ENCODE assay signal across 1 fruit fly cellular context in the genomic region with DNA sequence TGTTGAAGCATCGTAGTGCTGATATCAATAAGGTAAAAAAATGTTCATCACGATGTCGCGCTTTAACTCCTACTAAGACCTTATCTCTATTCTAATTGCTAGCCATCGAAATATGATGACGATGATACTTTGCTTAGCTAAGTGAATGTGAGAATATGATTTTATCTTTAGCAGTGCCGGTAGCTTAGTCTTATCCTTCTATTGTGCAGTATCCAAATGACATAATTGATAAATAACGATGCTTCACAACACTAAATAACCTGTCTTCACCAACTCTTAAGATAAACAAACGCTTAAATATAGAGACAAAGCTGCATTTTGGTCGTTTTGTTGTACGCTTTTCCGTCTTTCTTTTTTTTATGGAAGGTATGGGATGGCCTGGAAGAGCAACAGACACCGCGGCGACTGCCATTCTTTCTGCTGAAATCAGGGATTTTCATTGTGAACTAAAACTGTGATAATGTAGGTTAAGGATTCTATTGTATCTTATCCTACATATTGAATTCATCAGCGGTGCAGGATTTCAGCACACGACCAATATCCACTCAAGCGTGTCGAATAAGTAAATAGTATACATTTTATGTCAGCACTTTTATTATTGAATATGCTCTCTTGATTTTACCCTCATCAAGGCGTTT.
A peak's percentile ranks its signal among the peaks of the same experiment; 100 is the strongest.
TF ChIP-seq lines count a peak whose summit lies in the region.

No protein-coding gene starts in this region.

TF ChIP-seq in whole organism, embryonic, 481 proteins besides CTCF, POLR2A, EP300 and RAD21 (continued from another document and continues in another):
- TF ChIP-seq CG17802 (tag; optimal IDR thresholded peaks at IDR 0.05; lab: Kevin White, UChicago) (peak; percentile 97), HmgD (GFP tag; optimal IDR thresholded peaks at IDR 0.05; lab: Kevin White, UChicago) (no peak), CG13624 (GFP tag; optimal IDR thresholded peaks at IDR 0.05; lab: Kevin White, UChicago) (no peak), CG18599 (GFP tag; optimal IDR thresholded peaks at IDR 0.05; lab: Kevin White, UChicago) (no peak), H2.0 (GFP tag; IDR thresholded peaks at IDR 0.05; lab: Robert Waterston, UW) (no peak), eve (GFP tag; optimal IDR thresholded peaks at IDR 0.05; lab: Kevin White, UChicago) (no peak), CG8281 (tag; optimal IDR thresholded peaks at IDR 0.05; lab: Kevin White, UChicago) (no peak), CG17359 (tag; optimal IDR thresholded peaks at IDR 0.05; lab: Kevin White, UChicago) (no peak), zfh1 (GFP tag; IDR thresholded peaks at IDR 0.05; lab: Robert Waterston, UW) (no peak), CG12769 (tag; optimal IDR thresholded peaks at IDR 0.05; lab: Kevin White, UChicago) (no peak), HmgZ (tag; optimal IDR thresholded peaks at IDR 0.05; lab: Kevin White, UChicago) (no peak), Abd-B (GFP tag; optimal IDR thresholded peaks at IDR 0.05; lab: Kevin White, UChicago) (peak; percentile 53), Gug (GFP tag; IDR thresholded peaks at IDR 0.05; lab: Robert Waterston, UW) (no peak), Bteb2 (GFP tag; optimal IDR thresholded peaks at IDR 0.05; lab: Kevin White, UChicago) (no peak), CG33557 (GFP tag; optimal IDR thresholded peaks at IDR 0.05; lab: Kevin White, UChicago) (no peak), pzg (GFP tag; optimal IDR thresholded peaks at IDR 0.05; lab: Kevin White, UChicago) (peak; percentile 43), Chrac-16 (GFP tag; optimal IDR thresholded peaks at IDR 0.05; lab: Kevin White, UChicago) (no peak), CG2199 (GFP tag; IDR thresholded peaks at IDR 0.05; lab: Robert Waterston, UW) (no peak), abd-A (tag; optimal IDR thresholded peaks at IDR 0.05; lab: Kevin White, UChicago) (no peak), tll (GFP tag; optimal IDR thresholded peaks at IDR 0.05; lab: Kevin White, UChicago) (peak in 1 of 2 experiments; percentile 13), gsb-n (tag; optimal IDR thresholded peaks at IDR 0.05; lab: Kevin White, UChicago) (no peak), corto (GFP tag; optimal IDR thresholded peaks at IDR 0.05; lab: Kevin White, UChicago) (no peak), CG32767 (GFP tag; IDR thresholded peaks at IDR 0.05; lab: Robert Waterston, UW) (no peak), sr (GFP tag; IDR thresholded peaks at IDR 0.05; lab: Robert Waterston, UW) (no peak), Fer3 (tag; optimal IDR thresholded peaks at IDR 0.05; lab: Kevin White, UChicago) (no peak), PHDP (tag; optimal IDR thresholded peaks at IDR 0.05; lab: Kevin White, UChicago) (no peak), slou (GFP tag; optimal IDR thresholded peaks at IDR 0.05; lab: Kevin White, UChicago) (no peak), CG11085 (GFP tag; IDR thresholded peaks at IDR 0.05; lab: Robert Waterston, UW) (no peak), slbo (GFP tag; IDR thresholded peaks at IDR 0.05; lab: Robert Waterston, UW) (no peak; the same call in 1 of the 2 replicates), unpg (GFP tag; optimal IDR thresholded peaks at IDR 0.05; lab: Kevin White, UChicago) (no peak), CG15011 (GFP tag; optimal IDR thresholded peaks at IDR 0.05; lab: Kevin White, UChicago) (no peak), dan (GFP tag; IDR thresholded peaks at IDR 0.05; lab: Robert Waterston, UW) (no peak), Myb (GFP tag; optimal IDR thresholded peaks at IDR 0.05; lab: Kevin White, UChicago) (no peak), CG10321 (GFP tag; IDR thresholded peaks at IDR 0.05; lab: Robert Waterston, UW) (no peak), CG32532 (GFP tag; IDR thresholded peaks at IDR 0.05; lab: Robert Waterston, UW) (no peak), dimm (GFP tag; IDR thresholded peaks at IDR 0.05; lab: Robert Waterston, UW) (no peak), usp (GFP tag; optimal IDR thresholded peaks at IDR 0.05; lab: Kevin White, UChicago) (no peak), scrt (GFP tag; optimal IDR thresholded peaks at IDR 0.05; lab: Kevin White, UChicago) (no peak), CG10565 (GFP tag; optimal IDR thresholded peaks at IDR 0.05; lab: Kevin White, UChicago) (no peak), CG8089 (GFP tag; optimal IDR thresholded peaks at IDR 0.05; lab: Kevin White, UChicago) (peak; percentile 76), Lhr (GFP tag; optimal IDR thresholded peaks at IDR 0.05; lab: Kevin White, UChicago) (peak; percentile 90), Rx (GFP tag; IDR thresholded peaks at IDR 0.05; lab: Robert Waterston, UW) (no peak), CG1024 (GFP tag; IDR thresholded peaks at IDR 0.05; lab: Robert Waterston, UW) (peak; percentile 99), CG11695 (GFP tag; IDR thresholded peaks at IDR 0.05; lab: Robert Waterston, UW) (no peak), CG12219 (GFP tag; optimal IDR thresholded peaks at IDR 0.05; lab: Kevin White, UChicago) (no peak), fd96Cb (tag; optimal IDR thresholded peaks at IDR 0.05; lab: Kevin White, UChicago) (no peak), ttk (GFP tag; IDR thresholded peaks at IDR 0.05; lab: Robert Waterston, UW) (no peak), CG7357 (GFP tag; IDR thresholded peaks at IDR 0.05; lab: Robert Waterston, UW) (peak; percentile 98), grau (tag; optimal IDR thresholded peaks at IDR 0.05; lab: Kevin White, UChicago) (no peak), CG12155 (GFP tag; optimal IDR thresholded peaks at IDR 0.05; lab: Kevin White, UChicago) (no peak), ems (GFP tag; optimal IDR thresholded peaks at IDR 0.05; lab: Kevin White, UChicago) (no peak), CG8359 (GFP tag; optimal IDR thresholded peaks at IDR 0.05; lab: Kevin White, UChicago; ENCODE audit: borderline replicate concordance) (no peak), lov (optimal IDR thresholded peaks at IDR 0.05; lab: Kevin White, UChicago) (no peak), lov (GFP tag; IDR thresholded peaks at IDR 0.05; lab: Robert Waterston, UW) (no peak), Ptx1 (GFP tag; IDR thresholded peaks at IDR 0.05; lab: Robert Waterston, UW) (no peak), fru (optimal IDR thresholded peaks at IDR 0.05; lab: Kevin White, UChicago) (no peak), CHES-1-like (GFP tag; optimal IDR thresholded peaks at IDR 0.05; lab: Kevin White, UChicago) (no peak), Pdp1 (GFP tag; optimal IDR thresholded peaks at IDR 0.05; lab: Kevin White, UChicago) (peak in 1 of 2 experiments; percentile 66), sob (GFP tag; IDR thresholded peaks at IDR 0.05; lab: Robert Waterston, UW) (no peak; the same call in 1 of the 2 replicates), sens (GFP tag; lab: Kevin White, UChicago) (no peak), Kr (GFP tag; optimal IDR thresholded peaks at IDR 0.05; lab: Kevin White, UChicago) (no peak), HLHmδ (GFP tag; optimal IDR thresholded peaks at IDR 0.05; lab: Kevin White, UChicago) (no peak), CG6854 (GFP tag; optimal IDR thresholded peaks at IDR 0.05; lab: Kevin White, UChicago) (no peak), CG17829 (tag; optimal IDR thresholded peaks at IDR 0.05; lab: Kevin White, UChicago) (no peak), CG31441 (GFP tag; IDR thresholded peaks at IDR 0.05; lab: Robert Waterston, UW) (no peak), gce (GFP tag; IDR thresholded peaks at IDR 0.05; lab: Robert Waterston, UW) (no peak), lmd (GFP tag; IDR thresholded peaks at IDR 0.05; lab: Robert Waterston, UW) (no peak), klu (GFP tag; IDR thresholded peaks at IDR 0.05; lab: Robert Waterston, UW) (no peak), cas (GFP tag; IDR thresholded peaks at IDR 0.05; lab: Robert Waterston, UW) (no peak), nerfin-2 (GFP tag; IDR thresholded peaks at IDR 0.05; lab: Robert Waterston, UW; ENCODE audit: partially characterized antibody) (no peak), CG11093 (GFP tag; IDR thresholded peaks at IDR 0.05; lab: Robert Waterston, UW) (no peak), Doc2 (GFP tag; IDR thresholded peaks at IDR 0.05; lab: Robert Waterston, UW) (no peak), chm (GFP tag; IDR thresholded peaks at IDR 0.05; lab: Robert Waterston, UW) (no peak), CG10959 (GFP tag; IDR thresholded peaks at IDR 0.05; lab: Robert Waterston, UW) (no peak), CG4707 (GFP tag; optimal IDR thresholded peaks at IDR 0.05; lab: Kevin White, UChicago) (no peak), Asciz (GFP tag; optimal IDR thresholded peaks at IDR 0.05; lab: Kevin White, UChicago) (no peak), CG10209 (GFP tag; optimal IDR thresholded peaks at IDR 0.05; lab: Kevin White, UChicago) (no peak), mam (GFP tag; optimal IDR thresholded peaks at IDR 0.05; lab: Kevin White, UChicago) (peak; percentile 5), pfk (GFP tag; optimal IDR thresholded peaks at IDR 0.05; lab: Kevin White, UChicago) (peak; percentile 25), CG11560 (tag; IDR thresholded peaks at IDR 0.05; lab: Robert Waterston, UW) (no peak), Nf-YC (tag; optimal IDR thresholded peaks at IDR 0.05; lab: Kevin White, UChicago) (no peak), Dfd (GFP tag; optimal IDR thresholded peaks at IDR 0.05; lab: Kevin White, UChicago) (no peak), jumu (GFP tag; optimal IDR thresholded peaks at IDR 0.05; lab: Kevin White, UChicago) (no peak), row (GFP tag; IDR thresholded peaks at IDR 0.05; lab: Robert Waterston, UW) (peak; percentile 78), nerfin-1 (tag; optimal IDR thresholded peaks at IDR 0.05; lab: Kevin White, UChicago) (no peak), HLH54F (GFP tag; optimal IDR thresholded peaks at IDR 0.05; lab: Kevin White, UChicago) (no peak), wdn (GFP tag; IDR thresholded peaks at IDR 0.05; lab: Robert Waterston, UW) (no peak), Dad (GFP tag; optimal IDR thresholded peaks at IDR 0.05; lab: Kevin White, UChicago) (no peak), CG12299 (tag; optimal IDR thresholded peaks at IDR 0.05; lab: Kevin White, UChicago) (no peak), CG14667 (GFP tag; IDR thresholded peaks at IDR 0.05; lab: Robert Waterston, UW) (no peak), Deaf1 (tag; optimal IDR thresholded peaks at IDR 0.05; lab: Kevin White, UChicago) (no peak), Max (GFP tag; optimal IDR thresholded peaks at IDR 0.05; lab: Kevin White, UChicago) (no peak), insv (GFP tag; optimal IDR thresholded peaks at IDR 0.05; lab: Kevin White, UChicago) (no peak), CG4730 (GFP tag; IDR thresholded peaks at IDR 0.05; lab: Robert Waterston, UW) (no peak), CG11696 (GFP tag; IDR thresholded peaks at IDR 0.05; lab: Robert Waterston, UW) (no peak), CG18476 (GFP tag; optimal IDR thresholded peaks at IDR 0.05; lab: Kevin White, UChicago) (no peak), unc-4 (GFP tag; IDR thresholded peaks at IDR 0.05; lab: Robert Waterston, UW; ENCODE audit: partially characterized antibody) (no peak), repo (GFP tag; optimal IDR thresholded peaks at IDR 0.05; lab: Kevin White, UChicago) (no peak), Scr (GFP tag; IDR thresholded peaks at IDR 0.05; lab: Robert Waterston, UW; ENCODE audit: partially characterized antibody) (no peak), Hr78 (GFP tag; optimal IDR thresholded peaks at IDR 0.05; lab: Kevin White, UChicago) (no peak), CG6689 (GFP tag; IDR thresholded peaks at IDR 0.05; lab: Robert Waterston, UW) (no peak), CG2120 (GFP tag; optimal IDR thresholded peaks at IDR 0.05; lab: Kevin White, UChicago) (no peak), CG6683 (GFP tag; optimal IDR thresholded peaks at IDR 0.05; lab: Kevin White, UChicago) (no peak), prd (optimal IDR thresholded peaks at IDR 0.05; lab: Kevin White, UChicago) (no peak), prd (GFP tag; IDR thresholded peaks at IDR 0.05; lab: Robert Waterston, UW) (no peak), YL-1 (GFP tag; optimal IDR thresholded peaks at IDR 0.05; lab: Kevin White, UChicago) (no peak), CG6813 (GFP tag; optimal IDR thresholded peaks at IDR 0.05; lab: Kevin White, UChicago) (no peak), CG1792 (GFP tag; optimal IDR thresholded peaks at IDR 0.05; lab: Kevin White, UChicago) (no peak), zfh2 (GFP tag; optimal IDR thresholded peaks at IDR 0.05; lab: Kevin White, UChicago) (no peak), Hey (tag; optimal IDR thresholded peaks at IDR 0.05; lab: Kevin White, UChicago) (no peak), odd (GFP tag; optimal IDR thresholded peaks at IDR 0.05; lab: Kevin White, UChicago) (no peak), aop (GFP tag; IDR thresholded peaks at IDR 0.05; lab: Robert Waterston, UW) (no peak), CG17361 (GFP tag; IDR thresholded peaks at IDR 0.05; lab: Robert Waterston, UW) (0 out of 3 replicates have a peak, but pooled peaks have one; percentile 18), z (GFP tag; IDR thresholded peaks at IDR 0.05; lab: Robert Waterston, UW) (no peak), sna (GFP tag; IDR thresholded peaks at IDR 0.05; lab: Robert Waterston, UW; ENCODE audit: partially characterized antibody) (no peak), MTF-1 (GFP tag; optimal IDR thresholded peaks at IDR 0.05; lab: Kevin White, UChicago; ENCODE audit: borderline replicate concordance) (no peak), trh (GFP tag; optimal IDR thresholded peaks at IDR 0.05; lab: Kevin White, UChicago) (no peak), vfl (GFP tag; optimal IDR thresholded peaks at IDR 0.05; lab: Kevin White, UChicago) (no peak), zf30C (GFP tag; optimal IDR thresholded peaks at IDR 0.05; lab: Kevin White, UChicago) (no peak), hb (GFP tag; IDR thresholded peaks at IDR 0.05; lab: Robert Waterston, UW; ENCODE audit: partially characterized antibody) (no peak), CG7839 (tag; optimal IDR thresholded peaks at IDR 0.05; lab: Kevin White, UChicago) (peak; percentile 1), twi (tag; optimal IDR thresholded peaks at IDR 0.05; lab: Kevin White, UChicago) (no peak), CG11398 (GFP tag; optimal IDR thresholded peaks at IDR 0.05; lab: Kevin White, UChicago) (no peak), CG8290 (GFP tag; optimal IDR thresholded peaks at IDR 0.05; lab: Kevin White, UChicago) (peak; percentile 80), CG8290 (tag; optimal IDR thresholded peaks at IDR 0.05; lab: Kevin White, UChicago) (peak in 1 of 2 experiments; percentile 47), CG11723 (GFP tag; optimal IDR thresholded peaks at IDR 0.05; lab: Kevin White, UChicago) (peak; percentile 83), CG4282 (GFP tag; optimal IDR thresholded peaks at IDR 0.05; lab: Kevin White, UChicago) (no peak), nmo (GFP tag; optimal IDR thresholded peaks at IDR 0.05; lab: Kevin White, UChicago) (peak; percentile 31), CG1603 (tag; optimal IDR thresholded peaks at IDR 0.05; lab: Kevin White, UChicago) (peak; percentile 99), CG3407 (GFP tag; optimal IDR thresholded peaks at IDR 0.05; lab: Kevin White, UChicago) (no peak), eyg (GFP tag; optimal IDR thresholded peaks at IDR 0.05; lab: Kevin White, UChicago) (no peak), run (tag; optimal IDR thresholded peaks at IDR 0.05; lab: Kevin White, UChicago) (no peak)
